Fruit fly (Drosophila melanogaster) Kc167 (cell line): Measurements from ENCODE around the gene CG15020.

Source experiments
- Sin3A ChIP-seq: fragments of >200 bp; optimal IDR thresholded peaks from 2 replicates; lab custom pipeline; 2018; ENCODE audit warnings: missing external identifiers
- h ChIP-seq: fragments of >200 bp; optimal IDR thresholded peaks from 3 replicates; lab custom pipeline; 2018; ENCODE audit warnings: missing external identifiers
- insv ChIP-seq: fragments of >200 bp; optimal IDR thresholded peaks from 3 replicates; lab custom pipeline; 2018; ENCODE audit warnings: missing external identifiers
- psq ChIP-seq: fragments of >200 bp; optimal IDR thresholded peaks from 2 replicates; lab custom pipeline; 2017; ENCODE audit warnings: missing external identifiers
- ttk ChIP-seq: sonication (Bioruptor generic); optimal IDR thresholded peaks from 2 replicates; lab custom pipeline; 2017; ENCODE audit warnings: missing external identifiers

DNA sequence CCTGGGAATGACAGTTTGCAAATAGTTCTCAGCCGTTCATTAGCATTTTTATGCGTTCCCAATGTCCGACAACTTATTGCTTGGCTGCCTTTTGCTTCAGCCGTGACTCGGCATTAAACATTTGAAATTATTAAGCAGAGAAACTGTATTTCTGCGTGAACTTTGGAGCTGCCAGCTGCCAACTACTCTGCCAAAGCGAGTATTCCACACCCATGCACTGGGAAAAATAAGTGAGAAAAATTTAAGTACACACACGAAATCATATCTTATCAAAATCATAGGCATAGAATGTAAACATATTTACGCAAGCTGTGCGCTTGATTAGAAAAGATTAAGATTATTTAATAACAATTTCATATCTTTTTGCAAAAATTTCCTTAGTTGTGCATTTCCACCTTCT is 8.5 kb upstream of the CG15020 start:
- TF ChIP-seq psq (lab: Kevin White, UChicago) = no peak
- no peak for TF ChIP-seq Sin3A (lab: Kevin White, UChicago)
- TF ChIP-seq insv = no peak
- no peak for TF ChIP-seq h (lab: Kevin White, UChicago)
- no peak for TF ChIP-seq ttk (lab: Kevin White, UChicago)
